Worm (Caenorhabditis elegans): ENCODE data around the gene trx-1.

- TF ChIP-seq zag-1 (tag; optimal IDR thresholded peaks at IDR 0.05): no peak
- no peak for TF ChIP-seq C34B4.2 (tag; optimal IDR thresholded peaks at IDR 0.05)
- TF ChIP-seq xbp-1 (tag; optimal IDR thresholded peaks at IDR 0.05): no peak
- no peak for TF ChIP-seq sptf-1 (tag; optimal IDR thresholded peaks at IDR 0.05)
- no peak for TF ChIP-seq alr-1 (tag; optimal IDR thresholded peaks at IDR 0.05; ENCODE audit: borderline replicate concordance)
- TF ChIP-seq efl-1 (optimal IDR thresholded peaks at IDR 0.05): no peak
- TF ChIP-seq efl-1 (GFP tag; optimal IDR thresholded peaks at IDR 0.05 in 1 of 2): no peak
- no peak for TF ChIP-seq ces-1 (GFP tag; optimal IDR thresholded peaks at IDR 0.05)
- TF ChIP-seq unc-86 (tag; optimal IDR thresholded peaks at IDR 0.05): no peak
- no peak for TF ChIP-seq aly-2 (tag; optimal IDR thresholded peaks at IDR 0.05)
- TF ChIP-seq ztf-11 (tag; optimal IDR thresholded peaks at IDR 0.05): no peak
- TF ChIP-seq hlh-4 (tag; optimal IDR thresholded peaks at IDR 0.05): no peak
- TF ChIP-seq lin-35 (GFP tag; optimal IDR thresholded peaks at IDR 0.05): no peak
- no peak for TF ChIP-seq mdl-1 (tag; optimal IDR thresholded peaks at IDR 0.05)
These were observed 46.0 kb downstream of the trx-1 start, which contains the start of gene luc-7L for ce11 chrII:7707383-7707782.
